Fruit fly (Drosophila melanogaster) whole organism, wandering third instar larva: ENCODE measurements around the gene nol.

ENCODE experiments used
- Abd-B ChIP-seq: fragments of >200 bp; optimal IDR thresholded peaks from 2 replicates; lab custom pipeline; 2017; ENCODE audit warnings: missing biosample characterization, missing genetic modification characterization
- CG32264 ChIP-seq: fragments of 200-800 bp; sonication (Bioruptor generic); optimal IDR thresholded peaks from 2 replicates; lab custom pipeline; 2016; ENCODE audit warnings: missing biosample characterization, missing genetic modification characterization
- CG9705 ChIP-seq: fragments of 200-800 bp; sonication (Bioruptor generic); optimal IDR thresholded peaks from 2 replicates; lab custom pipeline; 2018; ENCODE audit warnings: missing biosample characterization, mild to moderate bottlenecking, missing genetic modification characterization
- CrebA ChIP-seq: fragments of 200-800 bp; sonication (Bioruptor generic); optimal IDR thresholded peaks from 2 replicates; lab custom pipeline; 2016; ENCODE audit warnings: missing biosample characterization, mild to moderate bottlenecking, missing genetic modification characterization, borderline replicate concordance
- Dfd ChIP-seq: fragments of >200 bp; optimal IDR thresholded peaks from 2 replicates; lab custom pipeline; 2017; ENCODE audit warnings: missing biosample characterization, missing genetic modification characterization
- Dif ChIP-seq: fragments of 200-275, 200-300 bp; sonication (Bioruptor generic); optimal IDR thresholded peaks from 2 replicates; lab custom pipeline; 2018; ENCODE audit warnings: missing biosample characterization, missing genetic modification characterization; ENCODE audit not compliant: partially characterized antibody
- GATAd ChIP-seq: sonication (Bioruptor generic); optimal IDR thresholded peaks from 2 replicates; lab custom pipeline; 2016; ENCODE audit warnings: missing biosample characterization, missing genetic modification characterization
- HLH106 ChIP-seq: fragments of 200-800 bp; optimal IDR thresholded peaks from 3 replicates; lab custom pipeline; 2019; ENCODE audit warnings: missing biosample characterization, mild to moderate bottlenecking, missing genetic modification characterization, moderate library complexity
- Hnf4 ChIP-seq: fragments of 200-800 bp; sonication (Bioruptor generic); optimal IDR thresholded peaks from 2 replicates; lab custom pipeline; 2016; ENCODE audit warnings: missing biosample characterization, mild to moderate bottlenecking, missing genetic modification characterization
- Hr78 ChIP-seq: fragments of >200 bp; optimal IDR thresholded peaks from 2 replicates; lab custom pipeline; 2017; ENCODE audit warnings: missing biosample characterization, missing genetic modification characterization
- Hr83 ChIP-seq: fragments of 200-300 bp; sonication (Bioruptor generic); optimal IDR thresholded peaks from 2 replicates; lab custom pipeline; 2016; ENCODE audit warnings: missing biosample characterization, mild to moderate bottlenecking, missing genetic modification characterization, moderate library complexity; ENCODE audit not compliant: poor library complexity, severe bottlenecking
- Jra ChIP-seq: sonication (Bioruptor generic); optimal IDR thresholded peaks from 2 replicates; lab custom pipeline; 2016; ENCODE audit warnings: missing biosample characterization, missing genetic modification characterization
- Mio ChIP-seq: sonication (Bioruptor generic); optimal IDR thresholded peaks from 2 replicates; lab custom pipeline; 2016; ENCODE audit warnings: missing biosample characterization, missing genetic modification characterization
- Myc ChIP-seq: fragments of >200 bp; optimal IDR thresholded peaks from 2 replicates; lab custom pipeline; 2017
- N ChIP-seq: fragments of >200 bp; optimal IDR thresholded peaks from 2 replicates; lab custom pipeline; 2018; ENCODE audit warnings: missing biosample characterization, missing external identifiers, missing genetic modification characterization
- OdsH ChIP-seq: fragments of 200-800 bp; sonication (Bioruptor generic); optimal IDR thresholded peaks from 2 replicates; lab custom pipeline; 2016; ENCODE audit warnings: missing biosample characterization, mild to moderate bottlenecking, missing genetic modification characterization
- Rel ChIP-seq, 2 experiments: fragments of 200-800 bp; sonication (Bioruptor generic) in 1 of 2; optimal IDR thresholded peaks; 2 replicates in 1 of 2; 3 replicates in 1 of 2; lab custom pipeline; 2016 to 2019; ENCODE audit warnings: mild to moderate bottlenecking in 2 of 2, missing biosample characterization in 2 of 2, missing genetic modification characterization in 2 of 2, moderate library complexity in 1 of 2
- Sp1 ChIP-seq: fragments of 200-800 bp; sonication (Bioruptor generic); optimal IDR thresholded peaks from 3 replicates; lab custom pipeline; 2019; ENCODE audit warnings: missing biosample characterization, mild to moderate bottlenecking, missing genetic modification characterization, moderate library complexity
- Vsx2 ChIP-seq: fragments of 200-300, 225-300 bp; sonication (Bioruptor generic); optimal IDR thresholded peaks from 2 replicates; lab custom pipeline; 2018; ENCODE audit warnings: missing biosample characterization, missing genetic modification characterization; ENCODE audit not compliant: partially characterized antibody
- br ChIP-seq: fragments of 200-800 bp; sonication (Bioruptor generic); optimal IDR thresholded peaks from 2 replicates; lab custom pipeline; 2016; ENCODE audit warnings: missing biosample characterization, missing genetic modification characterization
- brk ChIP-seq: fragments of 200-800 bp; sonication (Bioruptor generic); optimal IDR thresholded peaks from 2 replicates; lab custom pipeline; 2016; ENCODE audit warnings: missing biosample characterization, mild to moderate bottlenecking, missing genetic modification characterization
- dl ChIP-seq, 2 experiments: fragments of 175-275, 200-275 bp in 1 of 2; fragments of 200-275 bp in 1 of 2; sonication (Bioruptor generic); optimal IDR thresholded peaks; lab custom pipeline; 2018; ENCODE audit warnings: mild to moderate bottlenecking in 2 of 2, missing biosample characterization in 2 of 2, missing genetic modification characterization in 2 of 2, moderate library complexity in 2 of 2; ENCODE audit not compliant: partially characterized antibody in 2 of 2, insufficient read depth in 1 of 2
- dmrt93B ChIP-seq: fragments of 200-800 bp; sonication (Bioruptor generic); optimal IDR thresholded peaks from 2 replicates; lab custom pipeline; 2018; ENCODE audit warnings: missing biosample characterization, mild to moderate bottlenecking, missing genetic modification characterization
- dsf ChIP-seq: sonication (Bioruptor generic); optimal IDR thresholded peaks from 2 replicates; lab custom pipeline; 2016; ENCODE audit warnings: missing biosample characterization, missing genetic modification characterization, borderline replicate concordance
- ey ChIP-seq: fragments of 200-800 bp; sonication (Bioruptor generic); optimal IDR thresholded peaks from 2 replicates; lab custom pipeline; 2016; ENCODE audit warnings: missing biosample characterization, missing genetic modification characterization
- foxo ChIP-seq, 2 experiments: fragments of 200-800 bp; sonication (Bioruptor generic); optimal IDR thresholded peaks; 2 replicates in 1 of 2; 3 replicates in 1 of 2; lab custom pipeline; 2016 to 2017; ENCODE audit warnings: missing biosample characterization in 2 of 2, missing genetic modification characterization in 2 of 2
- fru ChIP-seq: fragments of 200-800 bp; sonication (Bioruptor generic); optimal IDR thresholded peaks from 3 replicates; lab custom pipeline; 2016; ENCODE audit warnings: missing biosample characterization, mild to moderate bottlenecking, missing genetic modification characterization
- h ChIP-seq: fragments of 200-800 bp; sonication (Bioruptor generic); optimal IDR thresholded peaks from 3 replicates; lab custom pipeline; 2016; ENCODE audit warnings: missing biosample characterization, mild to moderate bottlenecking, missing genetic modification characterization
- jim ChIP-seq: fragments of 175-275, 200-325 bp; sonication (Bioruptor generic); optimal IDR thresholded peaks from 2 replicates; lab custom pipeline; 2016; ENCODE audit warnings: missing biosample characterization, mild to moderate bottlenecking, missing genetic modification characterization
- lola ChIP-seq: fragments of >200 bp; optimal IDR thresholded peaks from 2 replicates; lab custom pipeline; 2017; ENCODE audit warnings: missing biosample characterization, missing genetic modification characterization
- pan ChIP-seq: fragments of >200 bp; optimal IDR thresholded peaks from 2 replicates; lab custom pipeline; 2017
- psq ChIP-seq: fragments of 200-800 bp; sonication (Bioruptor generic); optimal IDR thresholded peaks from 3 replicates; lab custom pipeline; 2017; ENCODE audit warnings: missing biosample characterization, mild to moderate bottlenecking, missing genetic modification characterization, moderate library complexity
- rgr ChIP-seq: fragments of 200-800 bp; sonication (Bioruptor generic); optimal IDR thresholded peaks from 3 replicates; lab custom pipeline; 2016; ENCODE audit warnings: missing biosample characterization, mild to moderate bottlenecking, missing genetic modification characterization
- sage ChIP-seq: fragments of 200-800 bp; sonication (Bioruptor generic); optimal IDR thresholded peaks from 2 replicates; lab custom pipeline; 2016; ENCODE audit warnings: missing biosample characterization, mild to moderate bottlenecking, missing genetic modification characterization
- sv ChIP-seq: fragments of 200-800 bp; sonication (Bioruptor generic); optimal IDR thresholded peaks from 3 replicates; lab custom pipeline; 2016; ENCODE audit warnings: missing biosample characterization, missing genetic modification characterization
- tai ChIP-seq: sonication (Bioruptor generic); optimal IDR thresholded peaks from 2 replicates; lab custom pipeline; 2016; ENCODE audit warnings: missing biosample characterization, missing genetic modification characterization
- usp ChIP-seq: fragments of >200 bp; optimal IDR thresholded peaks from 2 replicates; lab custom pipeline; 2017; ENCODE audit warnings: missing biosample characterization, missing genetic modification characterization
- woc ChIP-seq: sonication (Bioruptor generic); optimal IDR thresholded peaks from 2 replicates; lab custom pipeline; 2016; ENCODE audit warnings: missing biosample characterization, mild to moderate bottlenecking, missing genetic modification characterization

nol gene

DNA sequence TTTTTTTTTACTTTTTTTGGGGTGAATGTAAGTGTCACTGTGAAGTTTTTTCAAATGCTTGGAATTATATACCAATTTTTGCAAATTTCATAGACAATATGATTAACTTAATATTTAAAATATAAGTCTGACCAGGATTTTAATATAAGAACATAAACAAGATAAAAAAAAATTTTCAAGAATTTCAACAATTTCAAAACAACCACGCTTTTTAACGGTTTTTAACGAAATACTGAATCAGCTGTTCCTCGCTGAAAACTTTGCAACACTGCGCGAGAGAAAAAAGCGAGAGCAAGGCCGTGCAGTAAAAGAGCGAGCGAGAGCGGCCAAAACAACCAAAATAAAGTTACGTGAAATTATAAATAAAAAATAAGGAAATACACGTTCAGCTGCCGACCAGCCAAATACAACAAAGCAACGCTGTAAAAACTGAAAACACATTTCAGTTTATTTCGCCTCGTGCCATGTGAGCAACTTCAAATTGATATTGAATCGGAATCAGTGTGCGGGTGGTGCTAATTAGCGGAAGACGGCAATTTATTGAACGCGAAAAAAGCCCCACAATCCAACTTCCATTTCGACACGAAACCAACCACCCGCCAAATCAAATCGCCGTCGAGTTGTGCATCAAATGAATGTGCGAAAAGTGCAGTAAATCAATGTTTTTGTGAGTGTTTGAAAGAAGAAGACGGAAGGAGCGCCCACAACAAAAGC is 34.3 kb upstream of the nol start, which contains the start of the genes CG46439, Iyd and CG33947:
Gene CG46439 (minus strand): TSS at position 51 of the 714 bp plus-strand sequence.
Gene Iyd (minus strand): TSS at position 51 of the 714 bp plus-strand sequence.
Gene CG33947 (plus strand): TSS at position 302 of the 714 bp plus-strand sequence.
- TF ChIP-seq rgr (GFP tag; lab: Kevin White, UChicago): peak; percentile 16
- TF ChIP-seq foxo (GFP tag; optimal IDR thresholded peaks at IDR 0.05; lab: Kevin White, UChicago): peak; percentile 21 to 41
- no peak for TF ChIP-seq CrebA (GFP tag; lab: Kevin White, UChicago)
- peak; percentile 78 for TF ChIP-seq brk (GFP tag; lab: Kevin White, UChicago)
- no peak for TF ChIP-seq Mio (GFP tag; lab: Kevin White, UChicago)
- peak; percentile 53 for TF ChIP-seq Sp1 (GFP tag; lab: Kevin White, UChicago)
- TF ChIP-seq Dif (GFP tag; lab: Kevin White, UChicago): peak; percentile 40
- no peak for TF ChIP-seq sv (GFP tag; lab: Kevin White, UChicago)
- TF ChIP-seq Myc: peak; percentile 7
- TF ChIP-seq Vsx2 (GFP tag; lab: Kevin White, UChicago): peak; percentile 75
- no peak for TF ChIP-seq Rel (GFP tag; optimal IDR thresholded peaks at IDR 0.05; lab: Kevin White, UChicago)
- TF ChIP-seq Rel (tag; optimal IDR thresholded peaks at IDR 0.05; lab: Kevin White, UChicago): peak; percentile 90
- peak; percentile 80 for TF ChIP-seq sage (GFP tag; lab: Kevin White, UChicago)
- peak; percentile 43 for TF ChIP-seq h (GFP tag; lab: Kevin White, UChicago)
- no peak for TF ChIP-seq Hr83 (GFP tag; lab: Kevin White, UChicago)
- TF ChIP-seq HLH106 (tag; lab: Kevin White, UChicago): peak; percentile 23
- peak; percentile 49 for TF ChIP-seq Hnf4 (GFP tag; lab: Kevin White, UChicago)
- no peak for TF ChIP-seq dl (GFP tag; optimal IDR thresholded peaks at IDR 0.05; lab: Kevin White, UChicago; ENCODE audit: insufficient read depth in 1 of 2, partially characterized antibody in 2 of 2)
- TF ChIP-seq br (GFP tag; lab: Kevin White, UChicago): peak; percentile 43
- TF ChIP-seq woc (GFP tag; lab: Kevin White, UChicago): peak; percentile 16
- no peak for TF ChIP-seq dmrt93B (GFP tag; lab: Kevin White, UChicago)
- TF ChIP-seq CG32264 (GFP tag; lab: Kevin White, UChicago): peak; percentile 67
- peak; percentile 34 for TF ChIP-seq Jra (GFP tag; lab: Kevin White, UChicago)
- TF ChIP-seq fru (GFP tag; lab: Kevin White, UChicago): peak; percentile 50
- TF ChIP-seq OdsH (GFP tag; lab: Kevin White, UChicago): no peak
- TF ChIP-seq psq (GFP tag; lab: Kevin White, UChicago): peak; percentile 54
- TF ChIP-seq, all 38 proteins: peak for 18

DNA sequence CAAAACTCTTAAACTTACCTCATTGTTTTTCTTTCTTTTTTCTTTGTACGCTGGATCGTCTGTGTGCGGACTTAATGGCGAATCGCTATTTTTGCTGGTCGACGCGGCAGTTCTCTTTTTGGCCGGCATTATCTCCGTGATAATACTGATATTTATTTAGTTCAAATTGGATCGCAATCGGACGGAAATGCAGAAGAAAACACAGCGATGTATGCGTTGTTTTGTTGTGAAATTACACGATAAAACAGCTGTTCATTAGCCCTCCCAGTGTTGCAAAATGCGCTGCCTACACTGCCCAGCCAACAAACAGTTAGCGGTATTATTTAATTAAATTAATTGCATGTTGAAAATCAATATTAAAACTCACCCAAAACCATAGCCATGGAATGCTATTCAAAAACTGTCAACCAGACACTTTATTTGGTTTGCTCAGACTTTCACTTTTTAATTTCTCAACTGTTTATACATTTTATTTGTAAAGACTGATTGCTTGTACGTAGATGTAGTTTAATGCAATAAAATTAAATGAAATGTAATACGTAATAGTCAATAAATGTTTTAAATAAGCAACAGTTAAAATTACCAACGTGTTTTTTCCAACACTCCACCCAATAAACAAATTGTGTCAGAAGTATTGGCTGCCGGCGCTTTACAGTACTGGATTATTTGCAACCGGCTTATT is 32.5 kb upstream of the nol start, which contains the start of the genes Irbp18 and APP-BP1:
Gene Irbp18 (minus strand): TSS at position 205 of the 682 bp plus-strand sequence.
Gene APP-BP1 (plus strand): TSS at position 431 of the 682 bp plus-strand sequence.
- TF ChIP-seq tai (GFP tag; lab: Kevin White, UChicago): peak; percentile 93
- peak; percentile 79 to 96 for TF ChIP-seq foxo (GFP tag; optimal IDR thresholded peaks at IDR 0.05; lab: Kevin White, UChicago)
- no peak for TF ChIP-seq Abd-B (GFP tag; lab: Kevin White, UChicago)
- peak; percentile 95 for TF ChIP-seq ey (GFP tag; lab: Kevin White, UChicago)
- TF ChIP-seq Hnf4 (GFP tag; lab: Kevin White, UChicago): peak; percentile 92
- peak; percentile 92 for TF ChIP-seq HLH106 (tag; lab: Kevin White, UChicago)
- peak; percentile 91 for TF ChIP-seq psq (GFP tag; lab: Kevin White, UChicago)
- no peak for TF ChIP-seq Dif (GFP tag; lab: Kevin White, UChicago)
- TF ChIP-seq fru (GFP tag; lab: Kevin White, UChicago): peak; percentile 96
- TF ChIP-seq sv (GFP tag; lab: Kevin White, UChicago): peak; percentile 97
- peak; percentile 47 for TF ChIP-seq Myc
- TF ChIP-seq h (GFP tag; lab: Kevin White, UChicago): peak; percentile 96
- peak; percentile 95 for TF ChIP-seq br (GFP tag; lab: Kevin White, UChicago)
- TF ChIP-seq jim: no peak
- TF ChIP-seq dsf (GFP tag; lab: Kevin White, UChicago): peak; percentile 80
- TF ChIP-seq Sp1 (GFP tag; lab: Kevin White, UChicago): peak; percentile 93
- TF ChIP-seq Hr78 (GFP tag; lab: Kevin White, UChicago): no peak
- no peak for TF ChIP-seq usp (GFP tag; lab: Kevin White, UChicago)
- TF ChIP-seq N: no peak
- TF ChIP-seq Dfd (GFP tag; lab: Kevin White, UChicago): no peak
- TF ChIP-seq Mio (GFP tag; lab: Kevin White, UChicago): peak; percentile 39
- peak; percentile 86 for TF ChIP-seq dmrt93B (GFP tag; lab: Kevin White, UChicago)
- TF ChIP-seq Hr83 (GFP tag; lab: Kevin White, UChicago): peak; percentile 82
- TF ChIP-seq sage (GFP tag; lab: Kevin White, UChicago): peak; percentile 87
- peak; percentile 88 for TF ChIP-seq brk (GFP tag; lab: Kevin White, UChicago)
- TF ChIP-seq CrebA (GFP tag; lab: Kevin White, UChicago): no peak
- peak; percentile 70 for TF ChIP-seq Rel (GFP tag; optimal IDR thresholded peaks at IDR 0.05; lab: Kevin White, UChicago)
- peak; percentile 71 for TF ChIP-seq Rel (tag; optimal IDR thresholded peaks at IDR 0.05; lab: Kevin White, UChicago)
- TF ChIP-seq CG32264 (GFP tag; lab: Kevin White, UChicago): peak; percentile 88
- no peak for TF ChIP-seq dl (GFP tag; optimal IDR thresholded peaks at IDR 0.05; lab: Kevin White, UChicago; ENCODE audit: insufficient read depth in 1 of 2, partially characterized antibody in 2 of 2)
- no peak for TF ChIP-seq lola (GFP tag; lab: Kevin White, UChicago)
- peak; percentile 89 for TF ChIP-seq woc (GFP tag; lab: Kevin White, UChicago)
- peak; percentile 94 for TF ChIP-seq OdsH (GFP tag; lab: Kevin White, UChicago)
- TF ChIP-seq CG9705 (GFP tag; lab: Kevin White, UChicago): peak; percentile 85
- TF ChIP-seq pan (lab: Kevin White, UChicago): no peak
- peak; percentile 93 for TF ChIP-seq Jra (GFP tag; lab: Kevin White, UChicago)
- peak; percentile 95 for TF ChIP-seq rgr (GFP tag; lab: Kevin White, UChicago)
- no peak for TF ChIP-seq Vsx2 (GFP tag; lab: Kevin White, UChicago)
- TF ChIP-seq GATAd: peak; percentile 81
